Fruit fly (Drosophila melanogaster) whole organism, embryonic: Measurements from ENCODE around the gene CG6163.

Source experiments
- B-H2 ChIP-seq: fragments of 200-800 bp; sonication (Bioruptor generic); optimal IDR thresholded peaks from 2 replicates; lab custom pipeline; 2018; ENCODE audit warnings: missing biosample characterization, mild to moderate bottlenecking, missing genetic modification characterization
- BtbVII ChIP-seq: fragments of 200-800 bp; sonication (Bioruptor generic); optimal IDR thresholded peaks from 3 replicates; lab custom pipeline; 2017; ENCODE audit warnings: missing biosample characterization, mild to moderate bottlenecking, missing genetic modification characterization
- CG10209 ChIP-seq: fragments of 200-800 bp; sonication (Bioruptor generic); optimal IDR thresholded peaks from 3 replicates; lab custom pipeline; 2017; ENCODE audit warnings: missing biosample characterization, mild to moderate bottlenecking, missing genetic modification characterization, missing genetic modification reagents
- CG11456 ChIP-seq: fragments of 200-800 bp; sonication (Bioruptor generic); IDR thresholded peaks from 3 replicates; pipeline ENCODE4 v1.3.6; 2022; ENCODE audit warnings: missing biosample characterization, missing genetic modification characterization
- CG12236 ChIP-seq: fragments of 200-800 bp; sonication (Bioruptor generic); optimal IDR thresholded peaks from 2 replicates; lab custom pipeline; 2016; ENCODE audit warnings: missing biosample characterization, missing genetic modification characterization
- CG1233 ChIP-seq: fragments of 200-800 bp; sonication (Bioruptor generic); optimal IDR thresholded peaks from 4 replicates; lab custom pipeline; 2018; ENCODE audit warnings: missing biosample characterization, mild to moderate bottlenecking, missing genetic modification characterization
- CG12769 ChIP-seq: fragments of 200-800 bp; sonication (Bioruptor generic); optimal IDR thresholded peaks from 2 replicates; lab custom pipeline; 2019; ENCODE audit warnings: missing biosample characterization, mild to moderate bottlenecking, missing genetic modification characterization, moderate library complexity
- CG13287 ChIP-seq: fragments of 200-800 bp; sonication (Bioruptor generic); IDR thresholded peaks from 2 replicates; pipeline ENCODE4 v1.3.6; 2022; ENCODE audit warnings: missing biosample characterization, missing genetic modification characterization; ENCODE audit not compliant: partially characterized antibody
- CG13296 ChIP-seq: fragments of 200-800 bp; sonication (Bioruptor generic); optimal IDR thresholded peaks from 3 replicates; lab custom pipeline; 2018; ENCODE audit warnings: missing biosample characterization, mild to moderate bottlenecking, missing genetic modification characterization
- CG15514 ChIP-seq: fragments of 200-800 bp; sonication (Bioruptor generic); optimal IDR thresholded peaks from 3 replicates; lab custom pipeline; 2017; ENCODE audit warnings: missing biosample characterization, missing genetic modification characterization, mild to moderate bottlenecking, moderate library complexity, missing genetic modification reagents
- CG1602 ChIP-seq: fragments of 200-800 bp; sonication (Bioruptor generic); optimal IDR thresholded peaks from 3 replicates; lab custom pipeline; 2016; ENCODE audit warnings: missing biosample characterization, missing genetic modification characterization
- CG16815 ChIP-seq: fragments of 200-800 bp; sonication (Bioruptor generic); optimal IDR thresholded peaks from 3 replicates; lab custom pipeline; 2017; ENCODE audit warnings: missing biosample characterization, mild to moderate bottlenecking, missing genetic modification characterization
- CG17328 ChIP-seq: fragments of 200-800 bp; sonication (Bioruptor generic); IDR thresholded peaks from 2 replicates; pipeline ENCODE4 v1.3.6; 2022; ENCODE audit warnings: missing biosample characterization, missing genetic modification characterization
- CG17612 ChIP-seq: fragments of 200-800 bp; sonication (Bioruptor generic); IDR thresholded peaks from 2 replicates; pipeline ENCODE4 v1.3.6; 2022; ENCODE audit warnings: missing biosample characterization, missing genetic modification characterization
- CG34376 ChIP-seq: fragments of 200-800 bp; sonication (Bioruptor generic); optimal IDR thresholded peaks from 2 replicates; lab custom pipeline; 2018; ENCODE audit warnings: missing biosample characterization, mild to moderate bottlenecking, missing genetic modification characterization
- CG6254 ChIP-seq: fragments of 200-800 bp; sonication (Bioruptor generic); optimal IDR thresholded peaks from 3 replicates; lab custom pipeline; 2017; ENCODE audit warnings: mild to moderate bottlenecking, missing biosample characterization, missing genetic modification reagents, missing genetic modification characterization
- CG6683 ChIP-seq: fragments of 200-800 bp; sonication (Bioruptor generic); optimal IDR thresholded peaks from 2 replicates; lab custom pipeline; 2017; ENCODE audit warnings: missing biosample characterization, mild to moderate bottlenecking, missing genetic modification characterization, missing genetic modification reagents
- CG7928 ChIP-seq: fragments of 200-800 bp; sonication (Bioruptor generic); optimal IDR thresholded peaks from 2 replicates; lab custom pipeline; 2017; ENCODE audit warnings: missing biosample characterization, mild to moderate bottlenecking, missing genetic modification characterization
- CG9817 ChIP-seq: fragments of 200-800 bp; sonication (Bioruptor generic); optimal IDR thresholded peaks from 2 replicates; lab custom pipeline; 2018; ENCODE audit warnings: missing biosample characterization, mild to moderate bottlenecking, missing genetic modification characterization, moderate library complexity
- Dbx ChIP-seq: fragments of 200-800 bp; sonication (Bioruptor generic); IDR thresholded peaks from 3 replicates; pipeline ENCODE4 v1.3.6; 2022; ENCODE audit warnings: missing biosample characterization, missing genetic modification characterization
- Drgx ChIP-seq: fragments of 200-800 bp; sonication (Bioruptor generic); IDR thresholded peaks from 2 replicates; pipeline ENCODE4 v1.3.6; 2022; ENCODE audit warnings: missing biosample characterization, missing genetic modification characterization
- Elba2 ChIP-seq: fragments of 200-800 bp; sonication (Bioruptor generic); optimal IDR thresholded peaks from 3 replicates; lab custom pipeline; 2016; ENCODE audit warnings: missing biosample characterization, missing genetic modification characterization
- HmgD ChIP-seq: fragments of 200-800 bp; sonication (Bioruptor generic); optimal IDR thresholded peaks from 3 replicates; lab custom pipeline; 2016; ENCODE audit warnings: missing biosample characterization, missing genetic modification characterization
- MTF-1 ChIP-seq: fragments of 200-800 bp; sonication (Bioruptor generic); optimal IDR thresholded peaks from 2 replicates; lab custom pipeline; 2018; ENCODE audit warnings: missing biosample characterization, mild to moderate bottlenecking, missing genetic modification characterization, borderline replicate concordance
- Max ChIP-seq: fragments of 200-800 bp; sonication (Bioruptor generic); optimal IDR thresholded peaks from 2 replicates; lab custom pipeline; 2016; ENCODE audit warnings: missing biosample characterization, mild to moderate bottlenecking, missing genetic modification characterization
- Mes4 ChIP-seq: fragments of 200-800 bp; sonication (Bioruptor generic); optimal IDR thresholded peaks from 2 replicates; lab custom pipeline; 2016; ENCODE audit warnings: missing biosample characterization, missing genetic modification characterization
- Nf-YC ChIP-seq: fragments of 200-800 bp; optimal IDR thresholded peaks from 3 replicates; lab custom pipeline; 2019; ENCODE audit warnings: missing biosample characterization, mild to moderate bottlenecking, missing genetic modification characterization, moderate library complexity
- NfI ChIP-seq: fragments of 200-800 bp; sonication (Bioruptor generic); optimal IDR thresholded peaks from 3 replicates; lab custom pipeline; 2018; ENCODE audit warnings: missing biosample characterization, mild to moderate bottlenecking, missing genetic modification characterization, moderate library complexity
- Ravus ChIP-seq: fragments of 200-800 bp; sonication (Bioruptor generic); IDR thresholded peaks from 2 replicates; pipeline ENCODE4 v1.3.6; 2022; ENCODE audit warnings: missing biosample characterization, missing genetic modification characterization
- Sin3A ChIP-seq: fragments of >200 bp; optimal IDR thresholded peaks from 2 replicates; lab custom pipeline; 2018
- Sox100B ChIP-seq: fragments of 200-800 bp; sonication (Bioruptor generic); optimal IDR thresholded peaks from 3 replicates; lab custom pipeline; 2018; ENCODE audit warnings: missing biosample characterization, mild to moderate bottlenecking, missing genetic modification characterization
- YL-1 ChIP-seq: fragments of 200-800 bp; sonication (Bioruptor generic); optimal IDR thresholded peaks from 3 replicates; lab custom pipeline; 2017; ENCODE audit warnings: missing biosample characterization, mild to moderate bottlenecking, missing genetic modification characterization
- bab2 ChIP-seq: fragments of 200-800 bp; sonication (Bioruptor generic); optimal IDR thresholded peaks from 2 replicates; lab custom pipeline; 2016; ENCODE audit warnings: missing biosample characterization, missing genetic modification characterization
- bowl ChIP-seq: fragments of 200-800 bp; sonication (Bioruptor generic); IDR thresholded peaks from 2 replicates; pipeline ENCODE4 v1.3.6; 2022; ENCODE audit warnings: missing biosample characterization, missing genetic modification characterization
- chinmo ChIP-seq: fragments of 200-800 bp; sonication (Bioruptor generic); IDR thresholded peaks from 4 replicates; pipeline ENCODE4 v1.3.6; 2022; ENCODE audit warnings: missing biosample characterization, missing genetic modification characterization; ENCODE audit not compliant: partially characterized antibody
- ci ChIP-seq: fragments of 200-800 bp; sonication (Bioruptor generic); IDR thresholded peaks from 3 replicates; pipeline ENCODE4 v1.3.6; 2022; ENCODE audit warnings: missing biosample characterization, missing genetic modification characterization
- fd102C ChIP-seq: fragments of 200-800 bp; sonication (Bioruptor generic); optimal IDR thresholded peaks from 2 replicates; lab custom pipeline; 2018; ENCODE audit warnings: missing biosample characterization, mild to moderate bottlenecking, missing genetic modification characterization, moderate library complexity
- fd64A ChIP-seq: fragments of 200-800 bp; sonication (Bioruptor generic); optimal IDR thresholded peaks from 3 replicates; lab custom pipeline; 2018; ENCODE audit warnings: missing biosample characterization, mild to moderate bottlenecking, missing genetic modification characterization
- gro ChIP-seq: fragments of 200-800 bp; sonication (Bioruptor generic); optimal IDR thresholded peaks from 2 replicates; lab custom pipeline; 2016; ENCODE audit warnings: missing biosample characterization, missing genetic modification characterization
- gsb-n ChIP-seq: fragments of 200-800 bp; sonication (Bioruptor generic); optimal IDR thresholded peaks from 3 replicates; lab custom pipeline; 2018; ENCODE audit warnings: missing biosample characterization, mild to moderate bottlenecking, missing genetic modification characterization
- h ChIP-seq: fragments of >200 bp; optimal IDR thresholded peaks from 2 replicates; lab custom pipeline; 2017
- ham ChIP-seq: fragments of 200-800 bp; sonication (Bioruptor generic); IDR thresholded peaks from 2 replicates; pipeline ENCODE4 v1.3.6; 2022; ENCODE audit warnings: missing biosample characterization, missing genetic modification characterization
- lbe ChIP-seq: fragments of 200-800 bp; sonication (Bioruptor generic); optimal IDR thresholded peaks from 2 replicates; lab custom pipeline; 2016; ENCODE audit warnings: missing biosample characterization, mild to moderate bottlenecking, missing genetic modification characterization
- nmo ChIP-seq: fragments of 200-800 bp; sonication (Bioruptor generic); optimal IDR thresholded peaks from 2 replicates; lab custom pipeline; 2018; ENCODE audit warnings: missing biosample characterization, mild to moderate bottlenecking, missing genetic modification characterization, moderate library complexity
- odd ChIP-seq: fragments of 200-800 bp; sonication (Bioruptor generic); optimal IDR thresholded peaks from 2 replicates; lab custom pipeline; 2017; ENCODE audit warnings: missing biosample characterization, mild to moderate bottlenecking, missing genetic modification characterization
- onecut ChIP-seq: fragments of 200-800 bp; sonication (Bioruptor generic); IDR thresholded peaks from 2 replicates; pipeline ENCODE4 v1.3.6; 2022; ENCODE audit warnings: missing biosample characterization, missing genetic modification characterization
- prd ChIP-seq, 3 experiments: fragments of >200 bp in 2 of 3; fragments of 200-800 bp in 1 of 3; sonication (Bioruptor generic) in 1 of 3; optimal IDR thresholded peaks in 2 of 3; IDR thresholded peaks in 1 of 3; 2 replicates in 2 of 3; 3 replicates in 1 of 3; pipeline versions ENCODE4 v1.3.6 to Lab custom; 2017 to 2022; ENCODE audit warnings: missing biosample characterization in 1 of 3, missing genetic modification characterization in 1 of 3
- sc ChIP-seq, 3 experiments: fragments of >200 bp in 2 of 3; fragments of 200-800 bp in 1 of 3; sonication (Bioruptor generic) in 1 of 3; optimal IDR thresholded peaks; 2 replicates in 2 of 3; 3 replicates in 1 of 3; lab custom pipeline; 2017; ENCODE audit warnings: mild to moderate bottlenecking in 1 of 3, missing biosample characterization in 1 of 3, missing genetic modification characterization in 1 of 3, missing genetic modification reagents in 1 of 3
- sima ChIP-seq: fragments of 200-800 bp; sonication (Bioruptor generic); optimal IDR thresholded peaks from 2 replicates; lab custom pipeline; 2016; ENCODE audit warnings: missing biosample characterization, missing genetic modification characterization
- sr ChIP-seq: fragments of 200-800 bp; sonication (Bioruptor generic); IDR thresholded peaks from 3 replicates; pipeline ENCODE4 v1.3.6; 2022; ENCODE audit warnings: missing biosample characterization, missing genetic modification characterization

Gene CG6163

DNA sequence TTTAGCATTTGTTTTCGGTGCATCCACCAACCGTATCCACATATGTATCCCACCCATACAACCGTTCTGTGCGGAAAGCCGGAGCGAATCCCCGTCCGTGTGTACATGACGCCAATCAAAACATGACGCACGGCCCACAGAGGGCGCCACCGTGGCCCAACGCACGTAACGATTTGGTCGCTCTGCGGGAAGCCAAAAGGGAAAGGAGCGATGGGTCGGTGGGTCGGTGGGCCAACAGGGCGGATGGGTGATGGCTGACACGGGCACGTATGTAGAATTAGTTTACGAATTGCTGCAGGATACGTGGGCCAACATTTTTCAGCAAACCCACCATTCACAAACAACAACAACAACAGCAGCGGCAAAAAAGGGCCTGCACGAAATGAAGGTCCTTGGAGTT, 6.0 kb downstream of the CG6163 start (continued):
- TF ChIP-seq CG16815 (GFP tag; lab: Kevin White, UChicago): no peak
- TF ChIP-seq CG17328 (GFP tag; lab: Robert Waterston, UW): 0 out of 2 replicates have a peak, but pooled peaks have one; percentile 24
- TF ChIP-seq BtbVII (GFP tag; lab: Kevin White, UChicago): no peak
- TF ChIP-seq sc (optimal IDR thresholded peaks at IDR 0.05; lab: Kevin White, UChicago): no peak
- TF ChIP-seq sc (GFP tag; optimal IDR thresholded peaks at IDR 0.05; lab: Kevin White, UChicago): no peak
- no peak for TF ChIP-seq gsb-n (tag; lab: Kevin White, UChicago)
- TF ChIP-seq Elba2 (GFP tag; lab: Kevin White, UChicago): no peak
- TF ChIP-seq CG1233: no peak
- no peak for TF ChIP-seq CG17612 (GFP tag; lab: Robert Waterston, UW)
- no peak for TF ChIP-seq Ravus (GFP tag; lab: Robert Waterston, UW)
- no peak for TF ChIP-seq Max
- TF ChIP-seq bowl: peak; percentile 34; the same call in 1 of the 2 replicates
- no peak for TF ChIP-seq B-H2 (GFP tag; lab: Kevin White, UChicago)
- TF ChIP-seq onecut (GFP tag; lab: Robert Waterston, UW): no peak
- no peak for TF ChIP-seq YL-1 (GFP tag; lab: Kevin White, UChicago)
- no peak for TF ChIP-seq Mes4 (GFP tag; lab: Kevin White, UChicago)
- TF ChIP-seq CG13287 (GFP tag; lab: Robert Waterston, UW): no peak
- TF ChIP-seq fd102C (GFP tag; lab: Kevin White, UChicago): no peak
- TF ChIP-seq NfI: no peak
- no peak for TF ChIP-seq HmgD (GFP tag; lab: Kevin White, UChicago)
- peak; percentile 73; the same call in 2 of the 3 replicates for TF ChIP-seq ci (GFP tag; lab: Robert Waterston, UW)
- no peak for TF ChIP-seq Sox100B (GFP tag; lab: Kevin White, UChicago)
- TF ChIP-seq prd (optimal IDR thresholded peaks at IDR 0.05; lab: Kevin White, UChicago): no peak
- 0 out of 3 replicates have a peak, but pooled peaks have one; percentile 32 for TF ChIP-seq prd (GFP tag; IDR thresholded peaks at IDR 0.05; lab: Robert Waterston, UW)
- TF ChIP-seq CG11456: peak; percentile 67; the same call in 1 of the 3 replicates
- TF ChIP-seq sima (GFP tag; lab: Kevin White, UChicago): no peak
- peak; percentile 19 for TF ChIP-seq gro (GFP tag; lab: Kevin White, UChicago)
- no peak for TF ChIP-seq lbe (GFP tag; lab: Kevin White, UChicago)
- no peak for TF ChIP-seq MTF-1 (GFP tag; lab: Kevin White, UChicago)
- peak; percentile 4 for TF ChIP-seq fd64A
- peak; percentile 24 for TF ChIP-seq CG10209
- TF ChIP-seq CG7928: no peak
- TF ChIP-seq CG1602 (GFP tag; lab: Kevin White, UChicago): no peak
- TF ChIP-seq CG12769: peak; percentile 63
- no peak for TF ChIP-seq CG34376 (GFP tag; lab: Kevin White, UChicago)
- no peak for TF ChIP-seq nmo (GFP tag; lab: Kevin White, UChicago)
- peak; percentile 24; the same call in 1 of the 2 replicates for TF ChIP-seq ham (GFP tag; lab: Robert Waterston, UW)
- no peak for TF ChIP-seq odd (GFP tag; lab: Kevin White, UChicago)
- TF ChIP-seq CG9817 (tag; lab: Kevin White, UChicago): no peak
- TF ChIP-seq bab2 (GFP tag; lab: Kevin White, UChicago): no peak
- no peak for TF ChIP-seq CG6683 (GFP tag; lab: Kevin White, UChicago)
- TF ChIP-seq CG6254: no peak
- no peak for TF ChIP-seq Nf-YC (tag; lab: Kevin White, UChicago)
- 0 out of 4 replicates have a peak, but pooled peaks have one; percentile 21 for TF ChIP-seq chinmo (GFP tag; lab: Robert Waterston, UW)
- TF ChIP-seq Sin3A (lab: Kevin White, UChicago): no peak
- no peak for TF ChIP-seq h
- TF ChIP-seq CG15514 (GFP tag; lab: Kevin White, UChicago): no peak
- TF ChIP-seq CG13296 (GFP tag; lab: Kevin White, UChicago): no peak
- no peak for TF ChIP-seq CG12236
- 0 out of 3 replicates have a peak, but pooled peaks have one; percentile 34 for TF ChIP-seq Dbx (GFP tag; lab: Robert Waterston, UW)
- TF ChIP-seq sr: 0 out of 3 replicates have a peak, but pooled peaks have one; percentile 31
- no peak for TF ChIP-seq Drgx
